Worm (Caenorhabditis elegans): ENCODE measurements around the gene F20D6.12.

DNA sequence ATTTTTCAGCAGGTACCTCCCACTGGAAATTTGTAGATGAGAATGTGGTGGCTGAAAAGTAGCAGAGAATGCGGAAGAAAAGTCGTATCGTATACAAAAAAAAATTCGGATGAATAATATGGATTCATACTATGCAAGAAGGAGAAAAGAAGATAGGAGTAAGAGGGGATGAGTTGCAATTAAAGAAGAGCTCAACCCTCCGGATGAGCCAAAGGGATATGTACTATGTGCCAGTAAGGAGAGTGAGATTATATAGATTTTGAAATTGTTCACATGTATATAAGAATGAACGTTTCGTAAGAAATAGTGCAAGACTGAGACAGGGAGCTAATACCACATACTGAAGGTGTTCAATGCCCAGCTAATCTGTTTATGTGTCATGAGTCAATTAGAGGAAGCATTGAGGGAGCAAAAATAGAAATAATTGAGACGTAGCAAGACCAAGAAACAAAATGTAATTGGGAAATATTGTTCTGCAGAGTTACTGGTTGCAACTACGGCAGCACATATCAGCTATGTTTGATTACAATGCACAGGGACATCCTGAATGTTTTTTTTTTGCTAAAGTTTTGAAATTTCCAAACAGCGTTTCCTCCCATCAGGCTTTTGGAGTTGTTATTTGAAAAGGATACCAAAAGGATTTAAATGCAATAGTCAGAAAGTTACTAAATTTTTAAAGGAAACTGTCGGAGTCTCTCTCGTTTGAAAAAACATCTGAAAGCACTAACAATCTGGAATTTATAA is 21.5 kb downstream of the F20D6.12 start, which contains the start of gene F20D6.8:
- TF ChIP-seq ama-1 (optimal IDR thresholded peaks at IDR 0.05) (no peak), skn-1 (tag; optimal IDR thresholded peaks at IDR 0.05) (no peak), unc-62 (GFP tag; optimal IDR thresholded peaks at IDR 0.05) (no peak), nhr-6 (tag; optimal IDR thresholded peaks at IDR 0.05) (no peak), nhr-237 (tag; optimal IDR thresholded peaks at IDR 0.05) (no peak), nhr-77 (tag; optimal IDR thresholded peaks at IDR 0.05) (no peak), egl-27 (tag; optimal IDR thresholded peaks at IDR 0.05) (no peak)
